Worm (Caenorhabditis elegans): ENCODE measurements around the gene ZK938.10.

DNA sequence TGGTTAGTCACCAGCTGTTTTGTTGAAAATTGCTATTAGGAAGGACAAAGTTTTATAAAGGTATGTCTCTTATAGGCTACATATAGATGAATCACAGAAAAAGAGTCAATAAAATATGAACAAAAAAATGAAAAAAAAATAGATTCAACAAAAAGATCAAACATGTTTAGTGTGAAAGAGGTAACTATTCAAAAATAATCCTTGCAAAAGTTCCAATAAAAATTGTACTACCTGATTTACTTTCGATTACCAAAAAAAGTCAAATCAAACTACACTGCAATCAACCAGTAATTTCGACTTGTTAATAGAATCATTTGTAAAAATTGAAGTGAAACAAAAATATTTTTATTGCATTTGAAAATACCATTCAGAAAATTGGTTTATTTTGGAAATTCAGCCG is at the start of gene ZK938.10:
- TF ChIP-seq ztf-4 (tag; optimal IDR thresholded peaks at IDR 0.05) (no peak), pag-3 (tag; optimal IDR thresholded peaks at IDR 0.05; ENCODE audit: borderline replicate concordance, insufficient read depth) (no peak), ces-1 (GFP tag; optimal IDR thresholded peaks at IDR 0.05) (no peak), ama-1 (optimal IDR thresholded peaks at IDR 0.05) (no peak), pqm-1 (tag; optimal IDR thresholded peaks at IDR 0.05) (no peak), aha-1 (tag; optimal IDR thresholded peaks at IDR 0.05) (no peak), unc-62 (GFP tag; optimal IDR thresholded peaks at IDR 0.05) (no peak), ceh-8 (GFP tag; optimal IDR thresholded peaks at IDR 0.05) (no peak), elt-3 (tag; optimal IDR thresholded peaks at IDR 0.05) (no peak), mef-2 (tag; optimal IDR thresholded peaks at IDR 0.05) (no peak)

Measured in whole organism, L1 larva.